Worm (Caenorhabditis elegans): ENCODE results near the gene mog-3.

ce11 chrIII:5301786-5302268 is 6.6 kb upstream of the mog-3 start, which contains the start of the genes T15B12.2 and F52C9.5:
- TF ChIP-seq dao-5 (tag; optimal IDR thresholded peaks at IDR 0.05): no peak
- TF ChIP-seq him-1 (tag; optimal IDR thresholded peaks at IDR 0.05): no peak
- TF ChIP-seq W03F9.2 (tag; optimal IDR thresholded peaks at IDR 0.05): no peak

Data from whole organism, L4/young adult.